Fruit fly (Drosophila melanogaster): ENCODE data around the gene CG42852.

- TF ChIP-seq Hr39 (GFP tag; optimal IDR thresholded peaks at IDR 0.05) (no peak), CG31627 (GFP tag; optimal IDR thresholded peaks at IDR 0.05) (no peak), CG6792 (GFP tag; optimal IDR thresholded peaks at IDR 0.05) (no peak), cyc (GFP tag; optimal IDR thresholded peaks at IDR 0.05) (no peak), Lpt (GFP tag; optimal IDR thresholded peaks at IDR 0.05) (no peak), lz (GFP tag; optimal IDR thresholded peaks at IDR 0.05) (no peak), acj6 (GFP tag; optimal IDR thresholded peaks at IDR 0.05) (no peak)
These were observed 3.7 kb upstream of the CG42852 start for dm6 chr3L:16751487-16752054.
